Worm (Caenorhabditis elegans): ENCODE measurements around the gene T13C5.2.

ce11 chrX:6138243-6138642, 46.6 kb upstream of the T13C5.2 start, which contains the start of gene Y72A10A.1:
- TF ChIP-seq elt-3 (tag; optimal IDR thresholded peaks at IDR 0.05) (no peak), unc-62 (GFP tag; optimal IDR thresholded peaks at IDR 0.05) (no peak), elt-1 (tag; optimal IDR thresholded peaks at IDR 0.05) (no peak)
